Worm (Caenorhabditis elegans): Measurements from ENCODE around the gene K02G10.5.

Gene K02G10.5

DNA sequence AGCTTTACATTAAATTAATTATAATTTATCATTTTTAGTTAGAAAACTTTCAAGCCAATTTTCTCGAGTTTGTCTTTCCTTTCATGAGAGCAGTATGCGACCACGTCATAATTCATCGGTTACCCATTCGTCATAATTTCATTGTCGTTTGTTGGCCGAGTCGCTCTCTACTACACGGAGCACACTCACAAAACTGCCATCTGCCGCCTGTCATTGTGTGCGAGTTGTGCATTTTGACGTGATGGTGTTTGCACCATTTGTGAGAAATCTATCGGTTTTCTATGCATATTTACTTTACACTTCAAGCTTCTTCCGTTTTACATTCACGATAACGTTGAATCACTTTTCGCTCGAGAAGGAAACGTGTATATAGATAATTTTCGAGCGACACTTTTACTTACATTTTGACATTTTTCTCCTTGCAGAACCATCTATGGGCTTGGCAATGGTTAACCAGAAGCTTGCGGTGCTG, 15.8 kb upstream of the K02G10.5 start, which contains the start of gene dhhc-10 (continued):
- peak in 2 of 3 experiments; percentile 27 to 28 for TF ChIP-seq dpl-1 (GFP tag; optimal IDR thresholded peaks at IDR 0.05)
- peak; percentile 34 for TF ChIP-seq C16A3.4 (tag; optimal IDR thresholded peaks at IDR 0.05)
- TF ChIP-seq unc-98 (GFP tag; IDR thresholded peaks at IDR 0.05): no peak
- TF ChIP-seq lir-3 (tag; optimal IDR thresholded peaks at IDR 0.05; ENCODE audit: poor library complexity): no peak
- TF ChIP-seq ceh-82 (tag; optimal IDR thresholded peaks at IDR 0.05): peak in 1 of 3 experiments; percentile 40
- TF ChIP-seq efl-1 (optimal IDR thresholded peaks at IDR 0.05): peak; percentile 28
- peak; percentile 19 to 83 for TF ChIP-seq efl-1 (GFP tag; optimal IDR thresholded peaks at IDR 0.05 in 1 of 2)
- peak; percentile 8 for TF ChIP-seq pqm-1 (tag; optimal IDR thresholded peaks at IDR 0.05)
- no peak for TF ChIP-seq ces-1 (GFP tag; optimal IDR thresholded peaks at IDR 0.05)
- peak; percentile 31 for TF ChIP-seq ceh-8 (GFP tag; optimal IDR thresholded peaks at IDR 0.05)
- 0 out of 2 replicates have a peak, but pooled peaks have one; percentile 20 for TF ChIP-seq nhr-19 (GFP tag; conservative IDR thresholded peaks at IDR 0.05)
- peak; percentile 53 for TF ChIP-seq nhr-47 (tag; optimal IDR thresholded peaks at IDR 0.05)
- TF ChIP-seq C34B4.2 (tag; optimal IDR thresholded peaks at IDR 0.05): no peak
- TF ChIP-seq isw-1 (GFP tag; IDR thresholded peaks at IDR 0.05): no peak
- TF ChIP-seq fkh-4 (tag; optimal IDR thresholded peaks at IDR 0.05; ENCODE audit: borderline replicate concordance): no peak
- TF ChIP-seq zip-4 (GFP tag; optimal IDR thresholded peaks at IDR 0.05): no peak
- no peak for TF ChIP-seq nhr-11 (tag; optimal IDR thresholded peaks at IDR 0.05)
- no peak for TF ChIP-seq nhr-90 (tag; optimal IDR thresholded peaks at IDR 0.05; ENCODE audit: poor library complexity)
- peak; percentile 50 to 73 for TF ChIP-seq lsy-2 (tag; optimal IDR thresholded peaks at IDR 0.05)
- TF ChIP-seq tlp-1 (tag; optimal IDR thresholded peaks at IDR 0.05): no peak
- no peak for TF ChIP-seq zag-1 (tag; optimal IDR thresholded peaks at IDR 0.05)
- TF ChIP-seq lin-13 (GFP tag; optimal IDR thresholded peaks at IDR 0.05): no peak
- no peak for TF ChIP-seq aly-2 (tag; optimal IDR thresholded peaks at IDR 0.05)
- no peak for TF ChIP-seq nhr-76 (tag; optimal IDR thresholded peaks at IDR 0.05)
- no peak for TF ChIP-seq nhr-28 (tag; optimal IDR thresholded peaks at IDR 0.05)
- TF ChIP-seq jun-1 (tag; optimal IDR thresholded peaks at IDR 0.05): peak; percentile 52
- no peak for TF ChIP-seq nhr-85 (tag)
- TF ChIP-seq nhr-77 (tag; optimal IDR thresholded peaks at IDR 0.05): peak; percentile 7
- TF ChIP-seq mef-2 (tag; optimal IDR thresholded peaks at IDR 0.05): no peak
- TF ChIP-seq hlh-4 (tag; optimal IDR thresholded peaks at IDR 0.05): no peak
- TF ChIP-seq skn-1 (tag; optimal IDR thresholded peaks at IDR 0.05): no peak
- TF ChIP-seq snu-23 (GFP tag; optimal IDR thresholded peaks at IDR 0.05): peak; percentile 53

DNA sequence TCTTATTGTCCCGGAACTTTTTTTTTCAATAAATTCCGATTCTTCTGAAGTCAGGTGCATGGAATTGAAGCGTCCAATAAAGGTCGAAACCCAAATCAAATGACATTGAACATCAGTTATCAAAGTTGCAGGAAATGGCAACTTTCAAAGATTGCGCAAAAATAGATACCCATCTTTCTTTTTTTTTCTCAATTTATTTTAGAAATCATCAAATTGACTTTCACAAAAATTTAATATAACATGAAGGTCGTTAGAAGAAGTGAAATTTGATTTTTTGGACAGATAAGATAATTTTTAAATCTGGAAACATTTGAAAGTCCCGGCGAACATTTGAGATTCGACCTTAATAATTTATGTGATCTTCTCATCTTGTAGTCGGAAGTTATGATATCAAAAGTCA, 14.7 kb upstream of the K02G10.5 start:
- TF ChIP-seq nhr-90 (tag; optimal IDR thresholded peaks at IDR 0.05; ENCODE audit: poor library complexity): no peak
- TF ChIP-seq lin-14 (GFP tag; optimal IDR thresholded peaks at IDR 0.05): peak; percentile 56
- TF ChIP-seq nhr-20 (tag; optimal IDR thresholded peaks at IDR 0.05): peak; percentile 34
- TF ChIP-seq elt-3 (tag; optimal IDR thresholded peaks at IDR 0.05): peak in 1 of 6 experiments; percentile 23
- peak; percentile 33 for TF ChIP-seq nhr-71 (tag; optimal IDR thresholded peaks at IDR 0.05)
- no peak for TF ChIP-seq swsn-7 (tag; optimal IDR thresholded peaks at IDR 0.05)

DNA sequence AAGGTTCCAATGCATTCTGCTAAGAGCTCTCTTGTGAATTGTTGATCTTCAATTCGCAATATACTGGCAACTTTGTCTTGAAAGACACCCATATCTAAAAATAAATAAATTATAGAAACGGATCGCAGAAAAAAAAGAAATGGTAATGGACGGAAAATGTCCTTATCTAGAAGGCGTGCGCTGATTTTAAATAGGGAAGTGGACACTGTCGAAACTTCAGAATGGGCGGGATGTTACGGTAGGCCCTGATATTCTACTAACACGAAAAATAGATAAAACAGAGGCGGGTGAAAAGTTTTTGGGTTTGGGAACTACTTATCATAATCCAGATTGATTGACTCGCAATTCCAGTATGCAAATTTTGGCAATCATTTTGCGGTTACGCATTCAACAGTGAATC, 13.9 kb upstream of the K02G10.5 start, which contains the start of gene aqp-8:
TSS of gene aqp-8 (minus strand) at position 101 of the 400 bp plus-strand sequence.
- TF ChIP-seq ces-1 (GFP tag; optimal IDR thresholded peaks at IDR 0.05): no peak
- no peak for TF ChIP-seq unc-62 (GFP tag; optimal IDR thresholded peaks at IDR 0.05)
- no peak for TF ChIP-seq blmp-1 (tag; optimal IDR thresholded peaks at IDR 0.05)
- no peak for TF ChIP-seq nhr-90 (tag; optimal IDR thresholded peaks at IDR 0.05; ENCODE audit: poor library complexity)
- no peak for TF ChIP-seq mab-9 (GFP tag; IDR thresholded peaks at IDR 0.05)
- TF ChIP-seq C16A3.4 (tag; optimal IDR thresholded peaks at IDR 0.05): no peak
- TF ChIP-seq irx-1 (tag; optimal IDR thresholded peaks at IDR 0.05): no peak
- TF ChIP-seq fos-1 (tag; optimal IDR thresholded peaks at IDR 0.05): no peak
- TF ChIP-seq nhr-20 (tag; optimal IDR thresholded peaks at IDR 0.05): no peak
- TF ChIP-seq pax-3 (tag; optimal IDR thresholded peaks at IDR 0.05): no peak
- no peak for TF ChIP-seq mef-2 (tag; optimal IDR thresholded peaks at IDR 0.05)
- no peak for TF ChIP-seq pag-3 (tag; optimal IDR thresholded peaks at IDR 0.05; ENCODE audit: borderline replicate concordance, insufficient read depth)
- TF ChIP-seq mep-1 (tag; optimal IDR thresholded peaks at IDR 0.05): no peak
- no peak for TF ChIP-seq egl-13 (tag; optimal IDR thresholded peaks at IDR 0.05)
- no peak for TF ChIP-seq sup-37 (GFP tag; optimal IDR thresholded peaks at IDR 0.05)
- no peak for TF ChIP-seq hpl-2 (GFP tag; optimal IDR thresholded peaks at IDR 0.05)

Data from whole organism, L1 larva.